Worm (Caenorhabditis elegans): ENCODE data around the gene T25C12.3.

Gene T25C12.3

DNA sequence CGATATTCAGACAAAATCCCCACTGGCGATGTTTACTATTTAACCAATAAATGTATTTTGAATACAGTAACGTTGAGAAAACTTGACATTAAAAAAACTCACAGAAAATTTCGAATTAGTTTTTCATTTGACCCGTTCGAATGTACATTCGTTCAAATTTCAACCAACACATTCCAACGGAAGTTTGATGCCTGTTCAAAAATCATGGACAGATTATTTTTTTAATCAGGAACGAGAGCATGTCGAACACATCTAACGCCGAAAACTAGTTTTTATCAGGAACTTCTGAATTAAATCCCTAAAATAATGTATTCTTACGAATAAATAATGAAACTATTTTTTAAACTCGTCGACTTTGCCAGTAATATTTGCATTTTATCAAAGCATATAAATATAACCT, 41.9 kb upstream of the T25C12.3 start:
- TF ChIP-seq nfya-1 (tag; optimal IDR thresholded peaks at IDR 0.05; ENCODE audit: insufficient read depth) (no peak), jun-1 (tag; optimal IDR thresholded peaks at IDR 0.05) (no peak), snpc-4 (tag; optimal IDR thresholded peaks at IDR 0.05) (no peak), nhr-28 (tag; optimal IDR thresholded peaks at IDR 0.05) (no peak), eor-1 (tag; optimal IDR thresholded peaks at IDR 0.05) (no peak), skn-1 (tag; optimal IDR thresholded peaks at IDR 0.05) (no peak), elt-2 (tag; optimal IDR thresholded peaks at IDR 0.05) (no peak), nhr-43 (tag; optimal IDR thresholded peaks at IDR 0.05; ENCODE audit: poor library complexity, severe bottlenecking) (no peak), ceh-16 (tag; optimal IDR thresholded peaks at IDR 0.05) (no peak), aly-2 (tag; optimal IDR thresholded peaks at IDR 0.05) (no peak), daf-12 (tag; optimal IDR thresholded peaks at IDR 0.05) (no peak), R02D3.7 (tag; optimal IDR thresholded peaks at IDR 0.05) (no peak), tbx-2 (tag; optimal IDR thresholded peaks at IDR 0.05) (no peak)

DNA sequence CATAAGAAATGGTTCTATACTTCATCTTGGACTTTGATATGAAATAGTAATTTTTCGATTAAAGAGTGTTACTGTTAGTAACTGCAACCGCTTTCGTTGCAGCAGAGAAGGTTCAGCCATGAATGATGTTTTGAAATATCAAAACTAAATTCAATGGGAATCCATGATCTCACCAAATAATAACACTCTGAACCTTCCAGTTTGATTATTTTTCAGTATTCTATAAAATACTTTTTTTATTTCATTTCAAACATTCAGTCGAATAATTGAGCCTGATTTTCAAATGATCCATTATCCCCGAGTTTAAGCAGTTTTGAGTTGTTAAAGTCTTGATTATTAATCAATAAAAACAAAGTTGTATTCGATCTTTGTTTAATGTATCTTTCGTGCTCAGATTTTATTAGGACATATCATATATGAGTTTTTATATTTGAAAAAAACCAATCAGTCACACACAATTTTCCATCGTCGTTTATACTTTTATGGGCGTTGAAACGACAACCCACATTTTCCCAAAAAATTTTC, 37.5 kb upstream of the T25C12.3 start, which contains the start of gene gcp-2.2:
Gene gcp-2.2 (plus strand): TSS at position 475 of the 525 bp plus-strand sequence.
- TF ChIP-seq nhr-23 (tag; optimal IDR thresholded peaks at IDR 0.05) (no peak), nhr-25 (tag; optimal IDR thresholded peaks at IDR 0.05) (no peak), ztf-11 (tag; optimal IDR thresholded peaks at IDR 0.05) (no peak), mdl-1 (tag; optimal IDR thresholded peaks at IDR 0.05) (no peak), R02D3.7 (tag; optimal IDR thresholded peaks at IDR 0.05) (no peak), ztf-4 (tag; optimal IDR thresholded peaks at IDR 0.05) (no peak), hmg-11 (tag; optimal IDR thresholded peaks at IDR 0.05) (no peak), nhr-12 (tag; optimal IDR thresholded peaks at IDR 0.05) (no peak)

DNA sequence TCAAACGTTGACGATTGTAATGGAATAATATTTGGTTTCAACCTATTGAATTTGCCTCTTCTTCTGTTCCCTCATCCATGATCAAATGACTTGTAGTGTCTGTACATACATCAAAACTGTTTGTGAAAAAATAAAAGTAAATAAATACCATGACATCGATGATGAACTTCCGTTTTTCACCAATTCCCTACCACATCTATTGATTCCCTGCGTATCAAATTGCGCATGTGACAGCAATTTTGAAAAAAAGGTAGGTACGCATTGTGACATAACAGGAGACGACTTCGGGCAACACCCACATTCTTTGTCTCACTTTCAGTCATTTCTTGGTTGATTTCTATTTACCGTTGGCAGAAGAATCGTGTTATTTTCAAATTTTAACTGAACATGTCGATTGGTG, 36.6 kb upstream of the T25C12.3 start, which contains the start of gene C35C5.9:
Gene C35C5.9 (plus strand): TSS at position 161 of the 400 bp plus-strand sequence.
- TF ChIP-seq nhr-25 (tag; optimal IDR thresholded peaks at IDR 0.05) (peak; percentile 11), nhr-23 (tag; optimal IDR thresholded peaks at IDR 0.05) (peak; percentile 15), lsy-12 (tag; optimal IDR thresholded peaks at IDR 0.05) (no peak)

DNA sequence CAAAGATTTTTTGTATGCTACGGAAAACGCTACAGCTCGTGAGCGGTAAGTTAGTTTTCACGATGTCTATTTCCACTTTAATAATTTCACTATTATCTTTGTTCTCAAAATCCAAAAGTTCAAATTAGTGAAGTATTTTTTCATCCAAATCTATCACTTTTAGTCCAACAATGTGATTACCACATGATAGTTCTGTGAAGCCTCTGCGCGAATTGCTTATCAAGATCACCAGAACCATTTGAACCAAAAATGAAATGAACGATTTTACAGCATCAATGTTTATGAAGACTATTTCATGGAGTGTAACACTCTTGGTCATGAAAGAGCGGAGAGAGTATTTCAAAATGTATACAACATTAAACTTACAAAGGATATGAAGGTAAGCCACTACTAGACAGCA, 34.6 kb upstream of the T25C12.3 start:
- TF ChIP-seq ceh-82 (tag; optimal IDR thresholded peaks at IDR 0.05) (no peak), elt-1 (tag; optimal IDR thresholded peaks at IDR 0.05) (no peak), ZK546.5 (tag; optimal IDR thresholded peaks at IDR 0.05) (no peak), nhr-43 (tag; optimal IDR thresholded peaks at IDR 0.05; ENCODE audit: poor library complexity, severe bottlenecking) (peak; percentile 1)

DNA sequence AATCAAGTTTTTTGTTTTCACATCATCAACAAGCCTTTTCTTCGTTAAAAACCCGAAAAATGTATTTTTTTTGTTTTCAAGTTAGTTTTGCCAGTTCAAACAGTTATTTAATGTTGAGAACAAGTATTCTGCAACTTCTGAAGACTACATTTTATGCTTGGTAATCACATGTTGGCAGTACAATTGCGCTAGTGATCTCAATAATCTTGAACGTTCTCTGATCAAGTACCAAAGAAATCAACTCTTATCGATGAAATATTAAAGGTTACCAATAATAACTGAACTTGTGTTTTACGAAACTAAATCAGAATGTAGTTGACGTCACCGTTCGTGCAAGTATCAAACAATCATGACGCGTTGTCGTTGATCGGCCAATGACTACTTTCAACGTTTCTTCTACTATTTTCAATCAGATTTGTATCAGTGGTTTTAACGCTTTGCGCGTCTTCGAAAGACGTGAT, 33.8 kb upstream of the T25C12.3 start, which contains the start of gene C35C5.8:
Gene C35C5.8 (plus strand): TSS at position 51 of the 461 bp plus-strand sequence.
- TF ChIP-seq tbx-2 (tag; optimal IDR thresholded peaks at IDR 0.05) (no peak), pqm-1 (tag; optimal IDR thresholded peaks at IDR 0.05) (peak; percentile 4), lsy-12 (tag; optimal IDR thresholded peaks at IDR 0.05) (no peak), fos-1 (tag; optimal IDR thresholded peaks at IDR 0.05) (no peak), eor-1 (tag; optimal IDR thresholded peaks at IDR 0.05) (no peak), unc-62 (GFP tag; optimal IDR thresholded peaks at IDR 0.05) (no peak), hmg-11 (tag; optimal IDR thresholded peaks at IDR 0.05) (no peak), nhr-43 (tag; optimal IDR thresholded peaks at IDR 0.05; ENCODE audit: poor library complexity, severe bottlenecking) (peak; percentile 6), egl-5 (tag; optimal IDR thresholded peaks at IDR 0.05) (no peak), elt-1 (tag; optimal IDR thresholded peaks at IDR 0.05) (no peak)

DNA sequence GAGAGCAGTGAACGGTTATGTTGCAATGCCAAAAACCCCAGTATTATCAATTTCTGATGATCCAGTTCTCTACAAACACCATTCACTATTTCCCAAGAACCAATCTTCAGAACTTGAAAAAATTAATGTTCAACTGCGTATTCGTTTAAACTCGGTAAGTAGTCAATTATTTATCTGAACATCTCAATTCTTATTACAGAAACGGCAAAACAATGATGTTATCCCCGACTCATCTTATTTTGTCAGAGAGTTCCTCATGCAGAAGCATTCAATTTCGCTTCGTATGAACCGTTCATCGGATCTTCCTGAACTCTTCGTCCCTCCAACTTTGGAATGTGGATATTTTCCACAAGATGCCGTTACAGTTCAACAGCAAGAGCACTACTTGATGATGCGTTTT, 23.9 kb upstream of the T25C12.3 start:
- TF ChIP-seq mdl-1 (tag; optimal IDR thresholded peaks at IDR 0.05) (no peak), fos-1 (tag; optimal IDR thresholded peaks at IDR 0.05) (no peak), nhr-76 (tag; optimal IDR thresholded peaks at IDR 0.05) (no peak), ceh-9 (tag; optimal IDR thresholded peaks at IDR 0.05) (no peak), nhr-25 (tag; optimal IDR thresholded peaks at IDR 0.05) (no peak), eor-1 (tag; optimal IDR thresholded peaks at IDR 0.05) (no peak), nhr-12 (tag; optimal IDR thresholded peaks at IDR 0.05) (no peak), skn-1 (tag; optimal IDR thresholded peaks at IDR 0.05) (no peak), nhr-23 (tag; optimal IDR thresholded peaks at IDR 0.05) (no peak), jun-1 (tag; optimal IDR thresholded peaks at IDR 0.05) (no peak), lsy-12 (tag; optimal IDR thresholded peaks at IDR 0.05) (no peak), aly-2 (tag; optimal IDR thresholded peaks at IDR 0.05) (no peak), ceh-82 (tag; optimal IDR thresholded peaks at IDR 0.05) (no peak)
